Fruit fly (Drosophila melanogaster): ENCODE measurements around the gene ND-13B.

DNA sequence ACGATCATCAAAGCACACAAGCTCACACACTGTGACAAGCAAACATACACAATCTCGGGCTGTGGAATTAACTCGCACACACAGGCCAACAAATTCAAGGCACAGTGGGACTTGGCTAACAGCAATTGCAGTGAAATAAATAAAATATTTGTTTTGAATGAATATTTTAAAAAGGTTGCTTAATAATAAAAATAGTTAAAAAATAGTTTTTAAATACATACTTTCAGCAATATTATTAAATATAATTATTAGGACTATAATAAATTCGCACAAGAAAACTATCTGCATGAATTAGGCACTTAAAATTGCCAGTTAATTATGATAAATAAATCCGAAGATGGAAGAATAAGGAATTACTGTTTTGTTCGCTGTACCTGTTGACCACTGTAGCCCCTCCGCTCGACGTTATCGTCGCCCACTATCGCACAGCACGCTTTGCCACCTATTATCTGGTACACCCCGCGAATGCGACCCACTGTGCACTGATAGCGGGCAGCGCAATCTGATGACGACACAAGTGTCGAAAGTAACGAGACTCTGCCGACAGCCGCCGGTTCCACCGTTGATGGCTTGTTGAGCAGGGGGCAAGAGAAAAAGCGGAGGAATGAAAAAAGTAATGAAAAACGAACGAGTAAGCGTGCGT lies 11.1 kb downstream of the ND-13B start:
- TF ChIP-seq Sin3A (optimal IDR thresholded peaks at IDR 0.05) (no peak), insv (optimal IDR thresholded peaks at IDR 0.05) (no peak)
